Fruit fly (Drosophila melanogaster): ENCODE data around the gene Pi4KIIIalpha.

Pi4KIIIalpha gene

DNA sequence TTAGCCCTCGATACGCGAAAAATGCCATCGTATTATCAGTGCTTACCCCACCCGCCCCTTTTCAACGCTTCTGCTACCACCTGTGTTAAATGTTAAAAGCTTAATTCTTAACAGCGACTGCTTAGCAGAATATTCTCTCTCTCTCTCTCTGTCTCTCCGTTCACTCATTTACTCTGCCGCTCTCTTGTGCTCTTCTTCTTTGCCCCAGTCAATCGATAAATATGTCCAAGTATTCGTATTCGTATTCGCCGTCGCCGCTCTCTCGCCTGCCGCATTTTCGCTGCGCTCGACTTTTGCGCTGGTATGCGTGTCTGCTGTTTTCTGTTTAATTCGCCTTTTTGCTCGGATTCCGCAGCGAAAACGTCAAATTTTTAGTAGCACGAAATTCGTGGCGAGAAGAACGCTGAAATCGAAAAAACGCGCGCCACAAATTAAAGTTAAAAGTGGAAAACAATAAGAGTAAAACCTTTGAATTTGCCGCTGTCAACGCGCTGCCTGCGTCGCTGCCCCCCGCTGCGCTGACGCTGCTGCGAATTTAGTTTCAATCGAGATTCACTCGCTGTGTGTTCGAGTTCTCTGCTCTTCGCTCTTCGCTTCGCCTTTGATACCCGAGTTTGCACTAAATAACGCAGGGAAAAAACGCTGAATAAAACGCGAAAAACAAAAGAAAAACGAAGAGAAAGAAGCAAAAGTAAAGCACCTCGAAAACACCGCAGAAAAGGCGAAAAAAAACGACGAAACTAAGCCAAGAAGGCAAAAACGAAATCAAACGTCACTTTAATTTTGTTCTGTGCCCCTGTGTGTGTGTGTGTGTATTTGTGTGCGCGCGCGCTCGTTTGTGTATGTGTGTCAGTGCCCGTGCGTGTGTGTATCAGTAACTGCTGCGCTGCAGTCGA, 18.1 kb downstream of the Pi4KIIIalpha start (continued):
- TF ChIP-seq lab (GFP tag; optimal IDR thresholded peaks at IDR 0.05) (peak; percentile 6), fd64A (GFP tag; optimal IDR thresholded peaks at IDR 0.05) (no peak), CTCF (GFP tag; optimal IDR thresholded peaks at IDR 0.05) (peak; percentile 5), chinmo (GFP tag; IDR thresholded peaks at IDR 0.05; ENCODE audit: partially characterized antibody) (peak; percentile 60; the same call in 1 of the 4 replicates), corto (GFP tag; optimal IDR thresholded peaks at IDR 0.05) (peak; percentile 50), az2 (GFP tag; optimal IDR thresholded peaks at IDR 0.05) (no peak), CoRest (tag; optimal IDR thresholded peaks at IDR 0.05) (no peak), slp2 (GFP tag; optimal IDR thresholded peaks at IDR 0.05) (no peak), ems (GFP tag; optimal IDR thresholded peaks at IDR 0.05) (no peak), sd (tag; optimal IDR thresholded peaks at IDR 0.05) (peak; percentile 73), unc-4 (GFP tag; IDR thresholded peaks at IDR 0.05; ENCODE audit: partially characterized antibody) (0 out of 2 replicates have a peak, but pooled peaks have one; percentile 41), abd-A (tag; optimal IDR thresholded peaks at IDR 0.05) (peak; percentile 2), nau (GFP tag; optimal IDR thresholded peaks at IDR 0.05) (no peak)

DNA sequence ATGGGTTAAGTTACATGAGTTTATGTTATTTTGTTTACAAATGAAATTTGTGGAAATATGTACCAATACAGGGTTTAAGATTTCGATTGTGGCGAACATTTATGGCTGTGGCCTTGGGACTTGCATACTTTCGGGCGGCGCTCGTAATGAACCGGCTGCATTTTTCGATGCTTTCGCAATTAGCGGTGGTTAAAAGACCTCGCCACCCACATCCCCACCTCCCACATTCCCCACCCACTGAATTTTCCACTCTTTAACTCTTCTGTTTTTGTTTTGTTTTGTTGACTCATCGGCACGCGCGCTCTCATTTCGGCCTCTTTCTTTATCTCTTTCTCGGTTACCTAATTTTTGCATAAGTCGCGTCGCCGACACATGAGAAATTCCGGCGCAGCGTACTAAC, 21.0 kb downstream of the Pi4KIIIalpha start:
- TF ChIP-seq maf-S (GFP tag; optimal IDR thresholded peaks at IDR 0.05), result no peak
- TF ChIP-seq sr (GFP tag; IDR thresholded peaks at IDR 0.05), result peak; percentile 79; the same call in 2 of the 3 replicates
- TF ChIP-seq pzg (GFP tag; optimal IDR thresholded peaks at IDR 0.05), result no peak
- peak in 1 of 2 experiments; percentile 73 for TF ChIP-seq Pdp1 (GFP tag; optimal IDR thresholded peaks at IDR 0.05)
- TF ChIP-seq Fer1 (GFP tag; optimal IDR thresholded peaks at IDR 0.05), result no peak
- TF ChIP-seq CG10147 (GFP tag; optimal IDR thresholded peaks at IDR 0.05), result no peak
- no peak for TF ChIP-seq HLH4C (GFP tag; IDR thresholded peaks at IDR 0.05; ENCODE audit: partially characterized antibody)
- TF ChIP-seq CG2199 (GFP tag; IDR thresholded peaks at IDR 0.05), result peak; percentile 21; the same call in 1 of the 3 replicates
- TF ChIP-seq Dp (GFP tag; optimal IDR thresholded peaks at IDR 0.05), result no peak

DNA sequence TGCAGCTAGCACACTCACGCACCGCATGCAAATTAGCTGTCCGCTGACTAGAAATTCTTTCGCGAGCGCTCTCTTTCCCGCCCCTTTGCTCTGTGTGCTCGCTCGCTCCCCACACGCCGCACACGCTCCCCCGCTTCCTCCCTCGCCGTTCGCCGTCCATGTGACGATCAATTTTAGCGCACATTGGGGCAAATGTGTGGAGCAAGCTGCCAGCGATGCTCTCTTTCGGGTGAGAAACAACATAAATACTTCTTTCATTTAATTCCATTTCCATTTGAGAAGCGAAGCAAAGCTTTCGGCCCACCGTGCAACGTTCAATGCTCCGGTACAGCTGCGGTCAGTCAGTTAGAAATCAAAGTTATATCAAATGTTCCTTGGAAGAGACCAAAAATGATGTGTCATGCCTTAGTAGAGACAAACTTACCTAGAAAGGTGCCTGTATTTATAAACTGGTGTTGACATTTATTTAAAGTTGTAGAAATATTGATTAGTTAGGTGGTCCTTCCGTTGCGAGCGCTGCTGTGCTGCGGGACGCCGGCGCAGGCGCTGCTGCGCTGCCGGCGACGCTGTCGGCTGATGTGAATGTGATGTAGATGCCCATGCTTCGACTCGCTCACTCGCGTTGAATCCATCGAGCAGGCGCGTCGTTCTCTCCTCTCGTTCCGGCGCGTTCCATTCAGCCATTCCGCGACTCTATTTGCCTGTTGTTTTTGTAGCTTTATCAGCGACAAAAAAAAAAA, 21.6 kb downstream of the Pi4KIIIalpha start:
- TF ChIP-seq CG42726 (GFP tag; IDR thresholded peaks at IDR 0.05; ENCODE audit: partially characterized antibody) (peak; percentile 22; the same call in 1 of the 2 replicates), zf30C (GFP tag; optimal IDR thresholded peaks at IDR 0.05) (peak; percentile 25), pros (GFP tag; optimal IDR thresholded peaks at IDR 0.05) (peak; percentile 65), Atf-2 (GFP tag; optimal IDR thresholded peaks at IDR 0.05) (peak; percentile 96), CG12155 (GFP tag; optimal IDR thresholded peaks at IDR 0.05) (peak; percentile 95), lov (optimal IDR thresholded peaks at IDR 0.05) (no peak), lov (GFP tag; IDR thresholded peaks at IDR 0.05) (peak; percentile 91), fd96Cb (tag; optimal IDR thresholded peaks at IDR 0.05) (peak; percentile 95), CG10209 (GFP tag; optimal IDR thresholded peaks at IDR 0.05) (peak; percentile 97), dm (GFP tag; optimal IDR thresholded peaks at IDR 0.05) (peak; percentile 92), CG18619 (GFP tag; optimal IDR thresholded peaks at IDR 0.05) (peak; percentile 98), schlank (tag; optimal IDR thresholded peaks at IDR 0.05) (peak; percentile 97), MBD-R2 (GFP tag; IDR thresholded peaks at IDR 0.05) (peak; percentile 92), CG12744 (GFP tag; optimal IDR thresholded peaks at IDR 0.05) (peak; percentile 97), so (GFP tag; IDR thresholded peaks at IDR 0.05) (peak; percentile 98), lab (GFP tag; optimal IDR thresholded peaks at IDR 0.05) (peak; percentile 99), HHEX (GFP tag; optimal IDR thresholded peaks at IDR 0.05) (peak; percentile 98), jigr1 (GFP tag; IDR thresholded peaks at IDR 0.05) (peak; percentile 90), lilli (GFP tag; optimal IDR thresholded peaks at IDR 0.05) (peak; percentile 98), Blimp-1 (GFP tag; optimal IDR thresholded peaks at IDR 0.05) (peak; percentile 92), ase (GFP tag; IDR thresholded peaks at IDR 0.05) (peak; percentile 92), Gsc (GFP tag; IDR thresholded peaks at IDR 0.05) (peak; percentile 87), Mrtf (GFP tag; IDR thresholded peaks at IDR 0.05) (peak; percentile 95), seq (GFP tag; IDR thresholded peaks at IDR 0.05) (peak; percentile 97)
